Worm (Caenorhabditis elegans) whole organism, early embryonic: Measurements from ENCODE around the gene F55B11.4.

Source experiments
- ama-1 ChIP-seq: fragments of 150-350 bp; optimal IDR thresholded peaks from 2 replicates; lab custom pipeline; 2014
- ets-7 ChIP-seq: sonication (generic microtip); optimal IDR thresholded peaks from 2 replicates; lab custom pipeline; 2016; ENCODE audit warnings: missing genotype, missing genetic modification characterization, missing compliant biosample characterization
- hnd-1 ChIP-seq: sonication (generic microtip); optimal IDR thresholded peaks from 2 replicates; lab custom pipeline; 2016; ENCODE audit warnings: missing genetic modification characterization, missing compliant biosample characterization
- pes-1 ChIP-seq: fragments of 200-800 bp; sonication (Bioruptor generic); IDR thresholded peaks from 2 replicates; pipeline ENCODE4 v1.3.6; 2022; ENCODE audit warnings: missing genetic modification reagents, missing genetic modification characterization, missing compliant biosample characterization
- tbx-37 ChIP-seq: fragments of 200-800 bp; sonication (Bioruptor generic); conservative IDR thresholded peaks from 2 replicates; pipeline ENCODE4 v1.3.6; 2022; ENCODE audit warnings: missing genetic modification reagents, missing genetic modification characterization, missing compliant biosample characterization

DNA sequence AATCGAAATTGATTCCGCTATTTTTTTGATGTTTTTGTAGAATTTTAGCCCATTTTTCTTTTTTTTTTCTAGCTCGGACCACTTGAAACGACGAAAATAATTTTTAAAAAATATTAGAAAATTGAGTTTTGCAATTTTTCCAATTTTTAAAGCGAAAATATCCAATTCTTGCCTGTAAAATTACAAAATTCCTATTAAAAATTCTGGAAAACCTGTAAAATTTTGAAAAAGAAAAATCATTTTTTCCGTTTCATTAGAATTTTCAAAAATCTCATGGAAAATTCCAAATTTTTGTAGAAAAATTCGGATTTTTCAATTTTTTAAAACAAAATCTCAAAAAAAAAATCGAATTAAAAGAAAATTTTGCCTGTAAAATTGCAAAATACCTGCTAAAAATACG lies 38.3 kb upstream of the F55B11.4 start:
- no peak for TF ChIP-seq ama-1 (lab: Kevin White, UChicago)
- no peak for TF ChIP-seq hnd-1
- TF ChIP-seq ets-7 (tag; lab: Kevin White, UChicago) = no peak
- TF ChIP-seq tbx-37 = no peak
- no peak for TF ChIP-seq pes-1 (GFP tag; lab: Robert Waterston, UW)
